Worm (Caenorhabditis elegans) whole organism, late embryonic: ENCODE data around the gene T04G9.4.

Experiments used
- C38D4.7 ChIP-seq: fragments of 200-800 bp; sonication (Bioruptor generic); optimal IDR thresholded peaks from 2 replicates; lab custom pipeline; 2018; ENCODE audit warnings: mild to moderate bottlenecking, missing genetic modification characterization, moderate library complexity, missing compliant biosample characterization
- F13H6.1 ChIP-seq: sonication (generic microtip); optimal IDR thresholded peaks from 2 replicates; lab custom pipeline; 2016; ENCODE audit warnings: missing genetic modification characterization, missing compliant biosample characterization
- K02D7.2 ChIP-seq: sonication (generic microtip); optimal IDR thresholded peaks from 2 replicates; lab custom pipeline; 2017; ENCODE audit warnings: mild to moderate bottlenecking, missing genetic modification characterization, missing compliant biosample characterization
- K09A11.1 ChIP-seq: sonication (generic microtip); optimal IDR thresholded peaks from 2 replicates; lab custom pipeline; 2017; ENCODE audit warnings: antibody characterized with exemption, mild to moderate bottlenecking, missing genetic modification characterization, missing compliant biosample characterization; ENCODE audit not compliant: insufficient read depth
- ahr-1 ChIP-seq: sonication (generic microtip); optimal IDR thresholded peaks from 2 replicates; lab custom pipeline; 2016; ENCODE audit warnings: missing genetic modification characterization, missing compliant biosample characterization
- ama-1 ChIP-seq: fragments of 150-350 bp; optimal IDR thresholded peaks from 2 replicates; lab custom pipeline; 2014
- ceh-14 ChIP-seq: sonication (generic microtip); optimal IDR thresholded peaks from 2 replicates; lab custom pipeline; 2016; ENCODE audit warnings: missing genotype, missing genetic modification characterization, missing compliant biosample characterization
- ceh-18 ChIP-seq: sonication (generic microtip); optimal IDR thresholded peaks from 2 replicates; lab custom pipeline; 2016; ENCODE audit warnings: missing genetic modification characterization, missing compliant biosample characterization
- ceh-19 ChIP-seq: fragments of 200-800 bp; sonication (Bioruptor generic); optimal IDR thresholded peaks from 2 replicates; lab custom pipeline; 2018; ENCODE audit warnings: mild to moderate bottlenecking, missing genetic modification characterization, missing compliant biosample characterization
- ceh-2 ChIP-seq: sonication (generic microtip); optimal IDR thresholded peaks from 2 replicates; lab custom pipeline; 2016; ENCODE audit warnings: missing genotype, missing genetic modification characterization, missing compliant biosample characterization
- ceh-22 ChIP-seq: sonication (generic microtip); optimal IDR thresholded peaks from 2 replicates; lab custom pipeline; 2017; ENCODE audit warnings: missing biosample characterization, missing genetic modification characterization
- ceh-24 ChIP-seq: sonication (generic microtip); optimal IDR thresholded peaks from 2 replicates; lab custom pipeline; 2016; ENCODE audit warnings: mild to moderate bottlenecking, missing genetic modification characterization, missing compliant biosample characterization
- ceh-31 ChIP-seq: sonication (generic microtip); optimal IDR thresholded peaks from 2 replicates; lab custom pipeline; 2016; ENCODE audit warnings: missing genetic modification characterization, missing compliant biosample characterization
- ceh-45 ChIP-seq: fragments of 200-800 bp; sonication (Bioruptor generic); IDR thresholded peaks from 2 replicates; pipeline ENCODE4 v1.3.6; 2022; ENCODE audit warnings: missing genetic modification reagents, missing genetic modification characterization, missing compliant biosample characterization
- ceh-9 ChIP-seq: sonication (generic microtip); optimal IDR thresholded peaks from 2 replicates; lab custom pipeline; 2016; ENCODE audit warnings: mild to moderate bottlenecking, missing genetic modification characterization, inconsistent platforms, missing compliant biosample characterization
- che-1 ChIP-seq: sonication (generic microtip); optimal IDR thresholded peaks from 2 replicates; lab custom pipeline; 2016; ENCODE audit warnings: mild to moderate bottlenecking, missing genetic modification characterization, missing compliant biosample characterization
- elt-4 ChIP-seq: sonication (generic microtip); optimal IDR thresholded peaks from 2 replicates; lab custom pipeline; 2016; ENCODE audit warnings: missing genetic modification characterization, missing compliant biosample characterization
- eyg-1 ChIP-seq: sonication (generic microtip); optimal IDR thresholded peaks from 2 replicates; lab custom pipeline; 2016; ENCODE audit warnings: missing genotype, missing genetic modification characterization, missing compliant biosample characterization
- fax-1 ChIP-seq: sonication (generic microtip); optimal IDR thresholded peaks from 2 replicates; lab custom pipeline; 2016; ENCODE audit warnings: missing genotype, missing genetic modification characterization, missing compliant biosample characterization
- fkh-6 ChIP-seq: sonication (generic microtip); optimal IDR thresholded peaks from 2 replicates; lab custom pipeline; 2016; ENCODE audit warnings: missing genetic modification characterization, missing compliant biosample characterization
- hlh-30 ChIP-seq: sonication (generic microtip); optimal IDR thresholded peaks from 2 replicates; lab custom pipeline; 2017; ENCODE audit warnings: antibody characterized with exemption, missing genetic modification characterization, missing compliant biosample characterization; ENCODE audit not compliant: insufficient read depth
- lim-6 ChIP-seq: sonication (generic microtip); optimal IDR thresholded peaks from 2 replicates; lab custom pipeline; 2016; ENCODE audit warnings: missing genetic modification characterization, missing compliant biosample characterization
- madf-2 ChIP-seq: sonication (generic microtip); optimal IDR thresholded peaks from 2 replicates; lab custom pipeline; 2017; ENCODE audit warnings: missing genetic modification characterization, missing compliant biosample characterization
- nfya-1 ChIP-seq: sonication (generic microtip); optimal IDR thresholded peaks from 2 replicates; lab custom pipeline; 2017; ENCODE audit warnings: missing genetic modification characterization, mild to moderate bottlenecking, missing compliant biosample characterization, antibody characterized with exemption, moderate library complexity
- npax-4 ChIP-seq: sonication (generic microtip); optimal IDR thresholded peaks from 2 replicates; lab custom pipeline; 2016; ENCODE audit warnings: missing genetic modification characterization, missing compliant biosample characterization
- odd-2 ChIP-seq: sonication (generic microtip); optimal IDR thresholded peaks from 2 replicates; lab custom pipeline; 2017; ENCODE audit warnings: antibody characterized with exemption, mild to moderate bottlenecking, missing genetic modification characterization, missing compliant biosample characterization
- pax-1 ChIP-seq: fragments of 150-350 bp; optimal IDR thresholded peaks from 2 replicates; lab custom pipeline; 2014; ENCODE audit warnings: missing biosample characterization, missing genetic modification characterization
- pha-4 ChIP-seq: fragments of 150-350 bp; optimal IDR thresholded peaks from 2 replicates; lab custom pipeline; 2018; ENCODE audit warnings: missing biosample characterization, missing genetic modification reagents, missing genetic modification characterization
- pros-1 ChIP-seq: fragments of 150-350 bp; optimal IDR thresholded peaks from 2 replicates; lab custom pipeline; 2014; ENCODE audit warnings: missing biosample characterization, missing genetic modification reagents, missing genetic modification characterization
- rnt-1 ChIP-seq: sonication (generic microtip); optimal IDR thresholded peaks from 2 replicates; lab custom pipeline; 2016; ENCODE audit warnings: missing genetic modification characterization, missing compliant biosample characterization
- sdc-2 ChIP-seq: sonication (generic microtip); optimal IDR thresholded peaks from 2 replicates; lab custom pipeline; 2016; ENCODE audit warnings: missing genotype, missing genetic modification characterization, missing compliant biosample characterization
- tbx-7 ChIP-seq: sonication (generic microtip); optimal IDR thresholded peaks from 2 replicates; lab custom pipeline; 2016; ENCODE audit warnings: missing genotype, missing genetic modification characterization, missing compliant biosample characterization
- unc-3 ChIP-seq, 2 experiments: fragments of 200-800 bp in 1 of 2; sonication (Bioruptor generic) in 1 of 2; sonication (generic microtip) in 1 of 2; conservative IDR thresholded peaks in 1 of 2; optimal IDR thresholded peaks in 1 of 2; 2 replicates each; pipeline versions ENCODE4 v1.3.6 to Lab custom; 2016 to 2022; ENCODE audit warnings: missing compliant biosample characterization in 2 of 2, missing genetic modification characterization in 2 of 2, missing genetic modification reagents in 1 of 2
- unc-55 ChIP-seq: sonication (generic microtip); optimal IDR thresholded peaks from 2 replicates; lab custom pipeline; 2017; ENCODE audit warnings: missing biosample characterization, missing genetic modification reagents, missing genetic modification characterization
- unc-86 ChIP-seq: sonication (generic microtip); optimal IDR thresholded peaks from 2 replicates; lab custom pipeline; 2016; ENCODE audit warnings: missing genetic modification characterization, missing compliant biosample characterization
- ztf-16 ChIP-seq: sonication (generic microtip); optimal IDR thresholded peaks from 2 replicates; lab custom pipeline; 2017; ENCODE audit warnings: missing genetic modification characterization, missing compliant biosample characterization

Gene T04G9.4

DNA sequence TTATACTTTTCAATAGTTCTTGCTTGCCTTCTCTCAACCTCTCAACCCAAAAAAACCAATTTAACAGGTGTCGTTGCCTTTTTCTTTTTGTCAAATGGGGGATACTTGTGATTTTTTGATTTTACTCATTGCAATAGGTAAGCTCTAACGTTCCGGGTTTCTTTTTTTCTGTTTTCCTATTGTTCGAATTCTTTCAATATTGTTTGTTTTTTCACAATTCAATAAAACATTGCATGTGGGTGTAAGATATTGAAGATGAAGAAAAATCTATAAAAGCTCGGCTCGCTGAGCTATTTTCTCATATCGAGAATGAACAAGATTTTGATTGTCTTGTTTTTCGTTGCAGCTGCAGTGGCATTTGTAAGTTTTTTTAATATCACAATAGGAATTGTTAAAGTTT is 1.7 kb upstream of the T04G9.4 start, which contains the start of gene T04G9.7:
Gene T04G9.7, plus strand, starts transcription at position 301 of the 400 bp plus-strand sequence.
- TF ChIP-seq F13H6.1 (tag; lab: Kevin White, UChicago) = no peak
- no peak for TF ChIP-seq ceh-31
- TF ChIP-seq eyg-1 (tag; lab: Kevin White, UChicago) = no peak
- TF ChIP-seq ceh-9 = no peak
- no peak for TF ChIP-seq C38D4.7 (GFP tag; lab: Kevin White, UChicago)
- no peak for TF ChIP-seq ceh-14 (tag; lab: Kevin White, UChicago)
- no peak for TF ChIP-seq ceh-2
- TF ChIP-seq pros-1 (tag; lab: Kevin White, UChicago) = no peak

DNA sequence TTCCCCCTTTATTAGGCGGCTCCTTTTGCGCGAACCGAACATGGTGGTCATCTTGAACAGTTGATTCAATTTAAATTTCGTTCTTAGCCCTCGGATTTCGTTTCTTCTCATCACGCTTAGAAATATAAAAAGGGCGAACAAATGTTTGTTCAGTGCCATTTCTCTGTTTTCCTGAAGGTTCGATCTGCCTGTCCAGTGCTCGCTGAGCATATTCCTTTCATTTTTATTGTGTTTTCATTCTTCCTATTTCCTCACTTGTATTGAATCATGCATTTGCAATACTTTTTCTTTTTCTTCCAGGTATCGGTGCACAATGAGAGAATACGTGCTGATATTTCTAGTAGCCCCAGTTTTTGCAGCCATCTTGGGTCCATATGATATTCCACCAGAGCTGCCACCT is 5.1 kb downstream of the T04G9.4 start, which contains the start of gene nas-15:
Gene nas-15, plus strand, starts transcription at position 301 of the 400 bp plus-strand sequence.
- no peak for TF ChIP-seq pha-4 (tag; lab: Kevin White, UChicago)
- no peak for TF ChIP-seq ceh-9
- no peak for TF ChIP-seq rnt-1 (tag; lab: Kevin White, UChicago)
- no peak for TF ChIP-seq tbx-7 (tag; lab: Kevin White, UChicago)
- no peak for TF ChIP-seq lim-6
- TF ChIP-seq unc-86 (tag; lab: Kevin White, UChicago) = no peak
- no peak for TF ChIP-seq ceh-45 (GFP tag; lab: Robert Waterston, UW)
- no peak for TF ChIP-seq pros-1 (tag; lab: Kevin White, UChicago)
- no peak for TF ChIP-seq ahr-1 (tag; lab: Kevin White, UChicago)
- TF ChIP-seq nfya-1 (tag; lab: Kevin White, UChicago) = no peak
- TF ChIP-seq madf-2 (tag; lab: Kevin White, UChicago) = no peak
- TF ChIP-seq F13H6.1 (tag; lab: Kevin White, UChicago) = no peak
- TF ChIP-seq ceh-24 (tag; lab: Kevin White, UChicago) = no peak
- no peak for TF ChIP-seq ceh-31
- no peak for TF ChIP-seq ztf-16 (tag; lab: Kevin White, UChicago)
- TF ChIP-seq, all 69 proteins: peak for 0

DNA sequence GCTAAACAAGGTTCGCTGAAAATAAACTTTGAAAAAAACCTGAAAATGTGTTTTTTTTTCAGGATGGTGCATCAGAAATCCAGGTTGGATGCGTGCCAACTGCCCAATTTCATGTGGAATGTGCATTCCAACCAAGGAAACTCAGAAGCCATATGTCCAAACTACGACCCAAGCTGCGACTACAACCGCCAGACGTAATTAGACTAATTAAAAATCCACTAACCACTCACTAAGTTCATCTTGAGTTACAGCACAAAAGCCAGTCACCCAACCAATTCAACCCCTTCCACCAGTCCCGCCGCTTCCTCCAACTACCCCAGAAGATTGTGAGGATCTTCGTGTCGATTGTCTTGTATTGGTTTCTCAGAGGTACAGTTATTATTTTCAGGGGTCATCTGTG is 7.0 kb downstream of the T04G9.4 start:
- TF ChIP-seq ceh-45 (GFP tag; lab: Robert Waterston, UW) = no peak
- TF ChIP-seq npax-4 (tag; lab: Kevin White, UChicago) = no peak
- TF ChIP-seq ceh-22 (tag; lab: Kevin White, UChicago) = no peak
- no peak for TF ChIP-seq fax-1 (tag; lab: Kevin White, UChicago)
- no peak for TF ChIP-seq K02D7.2 (tag; lab: Kevin White, UChicago)
- TF ChIP-seq hlh-30 = no peak
- TF ChIP-seq lim-6 = no peak
- no peak for TF ChIP-seq sdc-2
- TF ChIP-seq ztf-16 (tag; lab: Kevin White, UChicago) = no peak
- no peak for TF ChIP-seq pax-1 (tag; lab: Kevin White, UChicago)
- TF ChIP-seq ahr-1 (tag; lab: Kevin White, UChicago) = no peak
- no peak for TF ChIP-seq K09A11.1
- no peak for TF ChIP-seq ceh-19
- TF ChIP-seq odd-2 = no peak
- no peak for TF ChIP-seq elt-4
- TF ChIP-seq rnt-1 (tag; lab: Kevin White, UChicago) = no peak
- no peak for TF ChIP-seq fkh-6 (tag; lab: Kevin White, UChicago)
- TF ChIP-seq ceh-14 (tag; lab: Kevin White, UChicago) = no peak
- no peak for TF ChIP-seq ceh-18 (tag; lab: Kevin White, UChicago)
- TF ChIP-seq unc-55 = no peak

DNA sequence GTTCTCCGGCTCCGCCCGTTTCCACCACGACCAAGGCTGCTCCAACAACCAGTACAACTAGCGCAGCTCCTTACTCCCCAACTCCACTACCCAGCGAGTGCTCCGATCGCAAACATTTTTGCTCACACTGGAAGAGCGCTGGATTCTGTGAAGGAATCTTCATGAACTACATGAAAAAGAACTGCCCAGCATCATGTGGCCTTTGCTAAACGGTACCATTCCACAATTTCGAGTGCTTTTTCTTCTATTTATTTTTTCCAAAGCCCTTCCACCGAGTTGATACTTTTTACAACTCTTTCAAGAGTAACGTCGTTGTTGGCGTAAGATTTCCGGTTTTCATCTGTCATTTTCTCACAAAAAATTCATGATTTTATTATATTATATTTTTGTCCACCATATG is 7.8 kb downstream of the T04G9.4 start:
- TF ChIP-seq C38D4.7 (GFP tag; lab: Kevin White, UChicago) (no peak), che-1 (tag; lab: Kevin White, UChicago) (no peak), unc-55 (no peak), fax-1 (tag; lab: Kevin White, UChicago) (no peak), pax-1 (tag; lab: Kevin White, UChicago) (no peak), ama-1 (no peak), pros-1 (tag; lab: Kevin White, UChicago) (no peak), K02D7.2 (tag; lab: Kevin White, UChicago) (no peak), unc-3 (GFP tag; conservative IDR thresholded peaks at IDR 0.05; lab: Robert Waterston, UW) (no peak), unc-3 (tag; optimal IDR thresholded peaks at IDR 0.05; lab: Kevin White, UChicago) (no peak)
